Fruit fly (Drosophila melanogaster) whole organism, prepupa: ENCODE results near the gene CG32591.

Experiments used
- Blimp-1 ChIP-seq: fragments of 200-800 bp; sonication (Bioruptor generic); optimal IDR thresholded peaks from 3 replicates; lab custom pipeline; 2017; ENCODE audit warnings: missing biosample characterization, missing genetic modification characterization, mild to moderate bottlenecking, moderate library complexity, missing genetic modification reagents
- CG10631 ChIP-seq: fragments of 200-800 bp; sonication (Bioruptor generic); optimal IDR thresholded peaks from 2 replicates; lab custom pipeline; 2016; ENCODE audit warnings: missing biosample characterization, missing genetic modification characterization
- CG10669 ChIP-seq: fragments of 200-800 bp; sonication (Bioruptor generic); optimal IDR thresholded peaks from 3 replicates; lab custom pipeline; 2018; ENCODE audit warnings: missing biosample characterization, mild to moderate bottlenecking, missing genetic modification characterization, moderate library complexity
- CG11294 ChIP-seq: fragments of 200-800 bp; sonication (Bioruptor generic); IDR thresholded peaks from 2 replicates; pipeline ENCODE4 v1.3.6; 2022; ENCODE audit warnings: missing biosample characterization, missing genetic modification characterization
- CG11902 ChIP-seq: fragments of 200-800 bp; sonication (Bioruptor generic); optimal IDR thresholded peaks from 3 replicates; lab custom pipeline; 2016; ENCODE audit warnings: missing biosample characterization, missing genetic modification characterization
- CG15336 ChIP-seq: fragments of 200-800 bp; sonication (Bioruptor generic); IDR thresholded peaks from 2 replicates; pipeline ENCODE4 v1.3.6; 2022; ENCODE audit warnings: missing biosample characterization, missing genetic modification characterization
- CG16779 ChIP-seq: fragments of 200-800 bp; sonication (Bioruptor generic); optimal IDR thresholded peaks from 3 replicates; lab custom pipeline; 2017; ENCODE audit warnings: missing biosample characterization, mild to moderate bottlenecking, missing genetic modification characterization
- CG3032 ChIP-seq: fragments of 200-800 bp; optimal IDR thresholded peaks from 2 replicates; lab custom pipeline; 2019; ENCODE audit warnings: missing biosample characterization, mild to moderate bottlenecking, missing genetic modification characterization, moderate library complexity
- CG31627 ChIP-seq: fragments of 200-800 bp; sonication (Bioruptor generic); optimal IDR thresholded peaks from 3 replicates; lab custom pipeline; 2016; ENCODE audit warnings: missing biosample characterization, missing genetic modification characterization
- CG32006 ChIP-seq: fragments of 200-800 bp; sonication (Bioruptor generic); optimal IDR thresholded peaks from 3 replicates; lab custom pipeline; 2017; ENCODE audit warnings: missing biosample characterization, mild to moderate bottlenecking, missing genetic modification characterization
- CG34406 ChIP-seq: fragments of 200-800 bp; sonication (Bioruptor generic); optimal IDR thresholded peaks from 3 replicates; lab custom pipeline; 2016; ENCODE audit warnings: missing biosample characterization, missing genetic modification characterization
- CG4318 ChIP-seq: fragments of 200-800 bp; sonication (Bioruptor generic); optimal IDR thresholded peaks from 3 replicates; lab custom pipeline; 2017; ENCODE audit warnings: missing biosample characterization, mild to moderate bottlenecking, missing genetic modification characterization
- CG6808 ChIP-seq: fragments of 200-800 bp; sonication (Bioruptor generic); optimal IDR thresholded peaks from 3 replicates; lab custom pipeline; 2017; ENCODE audit warnings: missing biosample characterization, missing genetic modification characterization, mild to moderate bottlenecking, moderate library complexity, missing genetic modification reagents
- CG6854 ChIP-seq: fragments of 200-800 bp; sonication (Bioruptor generic); optimal IDR thresholded peaks from 2 replicates; lab custom pipeline; 2017; ENCODE audit warnings: missing biosample characterization, mild to moderate bottlenecking, missing genetic modification characterization
- CG7368 ChIP-seq: fragments of 200-800 bp; sonication (Bioruptor generic); optimal IDR thresholded peaks from 3 replicates; lab custom pipeline; 2016; ENCODE audit warnings: missing biosample characterization, missing genetic modification characterization
- CG8319 ChIP-seq: fragments of 200-800 bp; sonication (Bioruptor generic); optimal IDR thresholded peaks from 3 replicates; lab custom pipeline; 2016; ENCODE audit warnings: missing biosample characterization, missing genetic modification characterization
- CG8632 ChIP-seq: fragments of 200-800 bp; sonication (Bioruptor generic); optimal IDR thresholded peaks from 3 replicates; lab custom pipeline; 2016; ENCODE audit warnings: missing biosample characterization, missing genetic modification characterization
- CG9139 ChIP-seq: fragments of 200-800 bp; sonication (Bioruptor generic); optimal IDR thresholded peaks from 3 replicates; lab custom pipeline; 2017; ENCODE audit warnings: missing biosample characterization, mild to moderate bottlenecking, missing genetic modification characterization
- Eip75B ChIP-seq: fragments of 200-800 bp; sonication (Bioruptor generic); optimal IDR thresholded peaks from 3 replicates; lab custom pipeline; 2016; ENCODE audit warnings: missing biosample characterization, missing genetic modification characterization
- Eip78C ChIP-seq: fragments of 200-800 bp; sonication (Bioruptor generic); peaks from one replicate; lab custom pipeline; 2016; ENCODE audit warnings: missing biosample characterization, missing genetic modification characterization
- Eip93F ChIP-seq: fragments of 200-800 bp; sonication (Bioruptor generic); optimal IDR thresholded peaks from 2 replicates; lab custom pipeline; 2016; ENCODE audit warnings: missing biosample characterization, mild to moderate bottlenecking, missing genetic modification characterization
- Ets96B ChIP-seq: fragments of 200-800 bp; optimal IDR thresholded peaks from 2 replicates; lab custom pipeline; 2019; ENCODE audit warnings: missing biosample characterization, mild to moderate bottlenecking, missing genetic modification characterization, moderate library complexity
- Gug ChIP-seq: fragments of 200-800 bp; sonication (Bioruptor generic); IDR thresholded peaks from 2 replicates; pipeline ENCODE4 v1.3.6; 2022; ENCODE audit warnings: missing biosample characterization, missing genetic modification characterization
- Hr4 ChIP-seq: fragments of 200-800 bp; sonication (Bioruptor generic); optimal IDR thresholded peaks from 3 replicates; lab custom pipeline; 2016; ENCODE audit warnings: missing biosample characterization, missing genetic modification characterization
- Met ChIP-seq: fragments of 200-800 bp; sonication (Bioruptor generic); optimal IDR thresholded peaks from 3 replicates; lab custom pipeline; 2016; ENCODE audit warnings: missing biosample characterization, missing genetic modification characterization
- OdsH ChIP-seq: fragments of 200-800 bp; sonication (Bioruptor generic); optimal IDR thresholded peaks from 3 replicates; lab custom pipeline; 2016; ENCODE audit warnings: missing biosample characterization, missing genetic modification characterization
- Sox15 ChIP-seq: fragments of 200-800 bp; sonication (Bioruptor generic); optimal IDR thresholded peaks from 3 replicates; lab custom pipeline; 2016; ENCODE audit warnings: missing biosample characterization, missing genetic modification characterization
- achi ChIP-seq: fragments of 200-800 bp; sonication (Bioruptor generic); optimal IDR thresholded peaks from 3 replicates; lab custom pipeline; 2016; ENCODE audit warnings: missing biosample characterization, missing genetic modification characterization
- cyc ChIP-seq: fragments of 200-800 bp; sonication (Bioruptor generic); optimal IDR thresholded peaks from 3 replicates; lab custom pipeline; 2016; ENCODE audit warnings: missing biosample characterization, missing genetic modification characterization
- dac ChIP-seq: fragments of 200-800 bp; sonication (Bioruptor generic); optimal IDR thresholded peaks from 2 replicates; lab custom pipeline; 2017; ENCODE audit warnings: missing biosample characterization, mild to moderate bottlenecking, missing genetic modification characterization
- dsx ChIP-seq: fragments of 200-800 bp; optimal IDR thresholded peaks from 3 replicates; lab custom pipeline; 2019; ENCODE audit warnings: missing biosample characterization, mild to moderate bottlenecking, missing genetic modification characterization, moderate library complexity; ENCODE audit not compliant: poor library complexity, severe bottlenecking
- eg ChIP-seq: fragments of 200-800 bp; sonication (Bioruptor generic); IDR thresholded peaks from 3 replicates; pipeline ENCODE4 v1.3.6; 2022; ENCODE audit warnings: missing biosample characterization, missing genetic modification characterization
- esn ChIP-seq: fragments of 200-800 bp; sonication (Bioruptor generic); optimal IDR thresholded peaks from 2 replicates; lab custom pipeline; 2016; ENCODE audit warnings: missing biosample characterization, mild to moderate bottlenecking, missing genetic modification characterization, moderate library complexity
- fd59A ChIP-seq: fragments of 200-800 bp; sonication (Bioruptor generic); optimal IDR thresholded peaks from 2 replicates; lab custom pipeline; 2017; ENCODE audit warnings: missing biosample characterization, mild to moderate bottlenecking, missing genetic modification characterization, missing genetic modification reagents
- fd85E ChIP-seq: fragments of 200-800 bp; sonication (Bioruptor generic); optimal IDR thresholded peaks from 3 replicates; lab custom pipeline; 2016; ENCODE audit warnings: missing biosample characterization, missing genetic modification characterization
- lz ChIP-seq: fragments of 200-800 bp; sonication (Bioruptor generic); optimal IDR thresholded peaks from 3 replicates; lab custom pipeline; 2016; ENCODE audit warnings: missing biosample characterization, missing genetic modification characterization
- salr ChIP-seq, 2 experiments: fragments of 200-800 bp; sonication (Bioruptor generic); optimal IDR thresholded peaks; 3 replicates each; lab custom pipeline; 2016 to 2018; ENCODE audit warnings: missing biosample characterization in 2 of 2, missing genetic modification characterization in 2 of 2, mild to moderate bottlenecking in 1 of 2
- svp ChIP-seq: fragments of 200-800 bp; sonication (Bioruptor generic); peaks from one replicate; lab custom pipeline; 2016; ENCODE audit warnings: missing biosample characterization, missing genetic modification characterization
- topi ChIP-seq: fragments of 200-800 bp; sonication (Bioruptor generic); optimal IDR thresholded peaks from 3 replicates; lab custom pipeline; 2016; ENCODE audit warnings: missing biosample characterization, missing genetic modification characterization
- vri ChIP-seq: fragments of 200-800 bp; sonication (Bioruptor generic); optimal IDR thresholded peaks from 3 replicates; lab custom pipeline; 2016; ENCODE audit warnings: missing biosample characterization, mild to moderate bottlenecking, missing genetic modification characterization

The CG32591 gene

dm6 chrX:14947399-14947798 lies 18.7 kb upstream of the CG32591 start (continued):
- TF ChIP-seq CG11294 (GFP tag; lab: Robert Waterston, UW) (peak; percentile 72; the same call in 1 of the 2 replicates), Eip75B (no peak), vri (GFP tag; lab: Kevin White, UChicago) (no peak), esn (GFP tag; lab: Kevin White, UChicago) (no peak), svp (GFP tag; lab: Kevin White, UChicago) (no peak), lz (GFP tag; lab: Kevin White, UChicago) (no peak), CG8632 (GFP tag; lab: Kevin White, UChicago) (peak; percentile 12), CG4318 (peak; percentile 27), CG32006 (peak; percentile 65), achi (GFP tag; lab: Kevin White, UChicago) (peak; percentile 59), OdsH (GFP tag; lab: Kevin White, UChicago) (peak; percentile 57), Met (GFP tag; lab: Kevin White, UChicago) (no peak), Ets96B (peak; percentile 65), salr (GFP tag; optimal IDR thresholded peaks at IDR 0.05; lab: Kevin White, UChicago) (peak; percentile 82), CG15336 (GFP tag; lab: Robert Waterston, UW) (peak; percentile 91), Blimp-1 (peak; percentile 53), CG3032 (peak; percentile 67), fd59A (GFP tag; lab: Kevin White, UChicago) (peak; percentile 38), dac (GFP tag; lab: Kevin White, UChicago) (peak; percentile 79), CG10669 (GFP tag; lab: Kevin White, UChicago) (peak; percentile 82), dsx (GFP tag; lab: Kevin White, UChicago) (peak; percentile 81), CG16779 (tag; lab: Kevin White, UChicago) (peak; percentile 96), CG10631 (no peak), CG7368 (GFP tag; lab: Kevin White, UChicago) (peak; percentile 82), CG9139 (peak; percentile 99), CG6854 (GFP tag; lab: Kevin White, UChicago) (peak; percentile 97), CG34406 (GFP tag; lab: Kevin White, UChicago) (peak; percentile 36), Sox15 (no peak), CG8319 (GFP tag; lab: Kevin White, UChicago) (peak; percentile 63), Eip93F (GFP tag; lab: Kevin White, UChicago) (no peak), fd85E (GFP tag; lab: Kevin White, UChicago) (no peak), CG6808 (GFP tag; lab: Kevin White, UChicago) (peak; percentile 98), eg (GFP tag; lab: Robert Waterston, UW) (peak; percentile 98), Eip78C (GFP tag; lab: Kevin White, UChicago) (peak; percentile 37), cyc (GFP tag; lab: Kevin White, UChicago) (no peak), topi (GFP tag; lab: Kevin White, UChicago) (peak; percentile 6), Hr4 (GFP tag; lab: Kevin White, UChicago) (peak; percentile 50), CG11902 (GFP tag; lab: Kevin White, UChicago) (no peak), Gug (GFP tag; lab: Robert Waterston, UW) (peak; percentile 79)

dm6 chrX:14946522-14946921 lies 17.8 kb upstream of the CG32591 start:
- TF ChIP-seq Eip93F (GFP tag; lab: Kevin White, UChicago) (no peak), CG10631 (no peak), fd85E (GFP tag; lab: Kevin White, UChicago) (no peak), Blimp-1 (no peak), salr (GFP tag; optimal IDR thresholded peaks at IDR 0.05; lab: Kevin White, UChicago) (no peak), achi (GFP tag; lab: Kevin White, UChicago) (no peak), CG16779 (tag; lab: Kevin White, UChicago) (no peak), CG31627 (GFP tag; lab: Kevin White, UChicago) (no peak)
